Worm (Caenorhabditis elegans): ENCODE measurements around the gene cpg-19.
A peak's percentile ranks its signal among the peaks of the same experiment; 100 is the strongest.

The cpg-19 gene

DNA sequence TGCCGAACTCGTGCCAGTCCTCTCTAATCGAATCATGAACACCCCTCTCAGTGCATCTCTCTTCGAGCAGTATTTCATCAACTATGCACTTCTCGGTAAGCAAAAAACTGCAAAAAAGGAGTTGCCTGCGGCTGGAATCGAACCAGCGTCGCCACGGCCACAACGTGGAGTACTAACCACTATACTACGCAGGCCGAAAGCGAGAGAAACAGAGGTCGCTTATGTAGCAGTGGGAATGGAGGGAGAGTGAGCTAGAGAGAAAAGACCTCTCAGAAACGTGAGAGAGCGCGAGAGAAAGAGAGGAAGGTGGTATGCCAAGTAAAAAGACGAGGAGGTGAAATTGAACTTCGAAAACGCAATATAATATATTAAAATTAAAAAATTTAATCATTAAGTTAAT, 13.1 kb downstream of the cpg-19 start (continued):
- TF ChIP-seq C17E4.6 (GFP tag; IDR thresholded peaks at IDR 0.05) (peak; percentile 58; the same call in 1 of the 2 replicates), dpl-1 (GFP tag; optimal IDR thresholded peaks at IDR 0.05) (no peak), mes-4 (tag; optimal IDR thresholded peaks at IDR 0.05) (no peak), ceh-58 (GFP tag; IDR thresholded peaks at IDR 0.05) (no peak), F22D6.2 (tag; optimal IDR thresholded peaks at IDR 0.05) (peak; percentile 43), ztf-3 (GFP tag; optimal IDR thresholded peaks at IDR 0.05) (peak; percentile 10), sea-2 (GFP tag; IDR thresholded peaks at IDR 0.05) (no peak), Y95B8A.8 (GFP tag; IDR thresholded peaks at IDR 0.05) (peak; percentile 25; the same call in 1 of the 2 replicates), F57C9.4 (tag; optimal IDR thresholded peaks at IDR 0.05) (no peak), mxl-1 (tag; optimal IDR thresholded peaks at IDR 0.05) (peak; percentile 46), gei-17 (GFP tag; optimal IDR thresholded peaks at IDR 0.05) (peak; percentile 74), aptf-2 (GFP tag; conservative IDR thresholded peaks at IDR 0.05) (0 out of 2 replicates have a peak, but pooled peaks have one; percentile 12), F37B4.10 (GFP tag; IDR thresholded peaks at IDR 0.05) (peak; percentile 19; the same call in 1 of the 2 replicates), ama-1 (optimal IDR thresholded peaks at IDR 0.05) (no peak), ama-1 (GFP tag; optimal IDR thresholded peaks at IDR 0.05) (peak; percentile 34 to 42), F10E7.11 (tag; optimal IDR thresholded peaks at IDR 0.05) (no peak), hmg-1.2 (GFP tag; IDR thresholded peaks at IDR 0.05) (peak; percentile 86), attf-5 (GFP tag; optimal IDR thresholded peaks at IDR 0.05) (peak; percentile 71), snpc-1.3 (tag; optimal IDR thresholded peaks at IDR 0.05; ENCODE audit: insufficient read depth) (peak; percentile 83), akir-1 (GFP tag; optimal IDR thresholded peaks at IDR 0.05) (peak; percentile 21), T07F8.4 (tag; optimal IDR thresholded peaks at IDR 0.05) (peak; percentile 67), ceh-79 (tag; optimal IDR thresholded peaks at IDR 0.05) (peak; percentile 22), lin-35 (GFP tag; optimal IDR thresholded peaks at IDR 0.05) (no peak), snpc-1.1 (tag; optimal IDR thresholded peaks at IDR 0.05; ENCODE audit: insufficient read depth) (peak; percentile 75), ztf-25 (GFP tag; IDR thresholded peaks at IDR 0.05) (peak; percentile 81), lin-54 (GFP tag; optimal IDR thresholded peaks at IDR 0.05) (peak; percentile 38), cebp-2 (GFP tag; IDR thresholded peaks at IDR 0.05) (0 out of 2 replicates have a peak, but pooled peaks have one; percentile 78), ekl-4 (GFP tag; IDR thresholded peaks at IDR 0.05) (peak; percentile 81), madf-3 (GFP tag; IDR thresholded peaks at IDR 0.05) (no peak), attf-6 (GFP tag; IDR thresholded peaks at IDR 0.05) (no peak), egl-18 (GFP tag; IDR thresholded peaks at IDR 0.05) (peak; percentile 69; the same call in 1 of the 2 replicates), snpc-3.4 (tag; optimal IDR thresholded peaks at IDR 0.05) (peak; percentile 55), hrde-1 (tag; optimal IDR thresholded peaks at IDR 0.05; ENCODE audit: borderline replicate concordance) (peak; percentile 30), F33H1.4 (GFP tag; IDR thresholded peaks at IDR 0.05) (no peak), nfya-2 (GFP tag; IDR thresholded peaks at IDR 0.05) (no peak), egrh-3 (GFP tag; IDR thresholded peaks at IDR 0.05) (peak; percentile 54), ztf-26 (tag; optimal IDR thresholded peaks at IDR 0.05) (peak; percentile 74), Y53F4B.3 (GFP tag; IDR thresholded peaks at IDR 0.05) (peak; percentile 40; the same call in 1 of the 2 replicates), him-1 (tag; optimal IDR thresholded peaks at IDR 0.05) (peak; percentile 81), hlh-26 (GFP tag; conservative IDR thresholded peaks at IDR 0.05) (no peak), ceh-40 (GFP tag; IDR thresholded peaks at IDR 0.05) (0 out of 2 replicates have a peak, but pooled peaks have one; percentile 29), B0035.1 (tag; optimal IDR thresholded peaks at IDR 0.05) (peak; percentile 75), F55B11.4 (tag; optimal IDR thresholded peaks at IDR 0.05; ENCODE audit: borderline replicate concordance, insufficient read depth) (no peak), madf-6 (GFP tag; IDR thresholded peaks at IDR 0.05) (no peak; the same call in 1 of the 2 replicates), pbrm-1 (GFP tag; IDR thresholded peaks at IDR 0.05) (peak; percentile 91), ceh-100 (GFP tag; IDR thresholded peaks at IDR 0.05) (no peak), lag-1 (GFP tag; IDR thresholded peaks at IDR 0.05) (no peak), ceh-91 (GFP tag; IDR thresholded peaks at IDR 0.05) (no peak), tbp1 (GFP tag; optimal IDR thresholded peaks at IDR 0.05) (peak; percentile 97)
